Fruit fly (Drosophila melanogaster) whole organism: ENCODE results near the gene CG31278.

Experiments
- CG8478 ChIP-seq: fragments of >200 bp; optimal IDR thresholded peaks from 2 replicates; lab custom pipeline; 2018; ENCODE audit warnings: inconsistent platforms
- Dll ChIP-seq: fragments of >200 bp; optimal IDR thresholded peaks from 2 replicates; lab custom pipeline; 2017
- EcR ChIP-seq, 2 experiments: fragments of >200 bp; optimal IDR thresholded peaks; 2 replicates each; lab custom pipeline; 2017; ENCODE audit warnings: missing biosample characterization in 2 of 2, missing genetic modification characterization in 2 of 2, missing genetic modification reagents in 2 of 2
- pan ChIP-seq: fragments of >200 bp; optimal IDR thresholded peaks from 2 replicates; lab custom pipeline; 2017
- psq ChIP-seq: fragments of >200 bp; optimal IDR thresholded peaks from 2 replicates; lab custom pipeline; 2017
- usp ChIP-seq: fragments of >200 bp; optimal IDR thresholded peaks from 2 replicates; lab custom pipeline; 2017; ENCODE audit warnings: missing biosample characterization, missing genetic modification characterization, mixed read lengths

The CG31278 gene

dm6 chr3R:10708169-10708568 lies at the start of gene CG31278:
Gene CG31278, minus strand, starts transcription at chr3R:10708340.
- TF ChIP-seq psq (no peak), pan (no peak), CG8478 (lab: Kevin White, UChicago) (no peak), usp (GFP tag; lab: Kevin White, UChicago) (no peak), Dll (no peak), EcR (GFP tag; optimal IDR thresholded peaks at IDR 0.05; lab: Kevin White, UChicago) (no peak)

dm6 chr3R:10755534-10755933 lies 47.4 kb upstream of the CG31278 start, which contains the start of gene CG14691:
Gene CG14691, minus strand, starts transcription at chr3R:10755634.
- TF ChIP-seq pan = no peak
- TF ChIP-seq usp (GFP tag; lab: Kevin White, UChicago) = no peak
- TF ChIP-seq Dll = no peak
- TF ChIP-seq CG8478 (lab: Kevin White, UChicago) = no peak
- no peak for TF ChIP-seq psq
- TF ChIP-seq EcR (GFP tag; optimal IDR thresholded peaks at IDR 0.05; lab: Kevin White, UChicago) = no peak

dm6 chr3R:10751061-10751460 lies 42.9 kb upstream of the CG31278 start, which contains the start of gene TkR86C:
Gene TkR86C, minus strand, starts transcription at chr3R:10751228.
- no peak for TF ChIP-seq EcR (GFP tag; optimal IDR thresholded peaks at IDR 0.05; lab: Kevin White, UChicago)
- TF ChIP-seq pan = no peak
- no peak for TF ChIP-seq usp (GFP tag; lab: Kevin White, UChicago)
- TF ChIP-seq psq = no peak
- TF ChIP-seq CG8478 (lab: Kevin White, UChicago) = no peak
- no peak for TF ChIP-seq Dll

- TF ChIP-seq psq (no peak), CG8478 (lab: Kevin White, UChicago) (no peak), Dll (no peak), usp (GFP tag; lab: Kevin White, UChicago) (no peak), EcR (GFP tag; optimal IDR thresholded peaks at IDR 0.05; lab: Kevin White, UChicago) (no peak), pan (no peak)
Measured at dm6 chr3R:10747650-10748049, 39.5 kb upstream of the CG31278 start.

- TF ChIP-seq CG8478 (lab: Kevin White, UChicago) = no peak
- no peak for TF ChIP-seq usp (GFP tag; lab: Kevin White, UChicago)
- TF ChIP-seq EcR (GFP tag; optimal IDR thresholded peaks at IDR 0.05; lab: Kevin White, UChicago) = no peak
- TF ChIP-seq psq = no peak
- no peak for TF ChIP-seq Dll
- no peak for TF ChIP-seq pan
Measured at dm6 chr3R:10735857-10736256, 27.7 kb upstream of the CG31278 start, which contains the start of gene tomboy20. Gene tomboy20, minus strand, starts transcription at chr3R:10735957.

- TF ChIP-seq psq (no peak), usp (GFP tag; lab: Kevin White, UChicago) (no peak), CG8478 (lab: Kevin White, UChicago) (no peak), EcR (GFP tag; optimal IDR thresholded peaks at IDR 0.05; lab: Kevin White, UChicago) (no peak), Dll (no peak), pan (no peak)
Measured at dm6 chr3R:10726714-10727113, 18.6 kb upstream of the CG31278 start.

dm6 chr3R:10714498-10714897 lies 6.4 kb upstream of the CG31278 start, which contains the start of gene CG4073:
Gene CG4073, plus strand, starts transcription at chr3R:10714798.
- TF ChIP-seq pan (no peak), CG8478 (lab: Kevin White, UChicago) (no peak), Dll (no peak), usp (GFP tag; lab: Kevin White, UChicago) (no peak), psq (no peak), EcR (GFP tag; optimal IDR thresholded peaks at IDR 0.05; lab: Kevin White, UChicago) (no peak)

- TF ChIP-seq EcR (GFP tag; optimal IDR thresholded peaks at IDR 0.05; lab: Kevin White, UChicago) (no peak), Dll (no peak), psq (no peak), usp (GFP tag; lab: Kevin White, UChicago) (no peak), pan (no peak), CG8478 (lab: Kevin White, UChicago) (no peak)
Measured at dm6 chr3R:10711148-10711547, 3.0 kb upstream of the CG31278 start, which contains the start of gene CG14689. Gene CG14689, minus strand, starts transcription at chr3R:10711248.

dm6 chr3R:10709264-10709663 lies 1.1 kb upstream of the CG31278 start, which contains the start of gene CG31373:
Gene CG31373, minus strand, starts transcription at chr3R:10709364.
- TF ChIP-seq psq (no peak), pan (no peak), CG8478 (lab: Kevin White, UChicago) (no peak), usp (GFP tag; lab: Kevin White, UChicago) (no peak), EcR (GFP tag; optimal IDR thresholded peaks at IDR 0.05; lab: Kevin White, UChicago) (no peak), Dll (no peak)

- TF ChIP-seq CG8478 (lab: Kevin White, UChicago) (no peak), Dll (no peak), EcR (GFP tag; optimal IDR thresholded peaks at IDR 0.05; lab: Kevin White, UChicago) (no peak), pan (no peak), psq (no peak), usp (GFP tag; lab: Kevin White, UChicago) (no peak)
Measured at dm6 chr3R:10706763-10707162, 1.4 kb downstream of the CG31278 start, which contains the start of the genes CG31467 and CG14684. Gene CG31467, minus strand, starts transcription at chr3R:10706863. Gene CG14684, plus strand, starts transcription at chr3R:10706974.

- TF ChIP-seq CG8478 (lab: Kevin White, UChicago) = no peak
- no peak for TF ChIP-seq psq
- no peak for TF ChIP-seq Dll
- TF ChIP-seq pan = no peak
Measured at dm6 chr3R:10704975-10705374, 3.2 kb downstream of the CG31278 start, which contains the start of gene CG31391. Gene CG31391, minus strand, starts transcription at chr3R:10705075.

dm6 chr3R:10700638-10701037 lies 7.5 kb downstream of the CG31278 start:
- TF ChIP-seq usp (GFP tag; lab: Kevin White, UChicago) = no peak
- TF ChIP-seq EcR (GFP tag; optimal IDR thresholded peaks at IDR 0.05; lab: Kevin White, UChicago) = no peak
- TF ChIP-seq psq = no peak
- TF ChIP-seq pan = no peak
- TF ChIP-seq Dll = no peak
- no peak for TF ChIP-seq CG8478 (lab: Kevin White, UChicago)
